Fruit fly (Drosophila melanogaster): Measurements from ENCODE around the gene chas.

chas gene

dm6 chrX:17651998-17652738 lies 46.4 kb downstream of the chas start, which contains the start of gene RhoGAPp190 (continued):
- TF ChIP-seq CG15514 (GFP tag; optimal IDR thresholded peaks at IDR 0.05) = peak; percentile 79
- TF ChIP-seq salm (tag; optimal IDR thresholded peaks at IDR 0.05) = no peak
- no peak for TF ChIP-seq onecut (GFP tag; IDR thresholded peaks at IDR 0.05)
- TF ChIP-seq CG12744 (GFP tag; optimal IDR thresholded peaks at IDR 0.05) = no peak
- no peak for TF ChIP-seq dmrt11E (tag; optimal IDR thresholded peaks at IDR 0.05)
- no peak for TF ChIP-seq Fer2 (tag; optimal IDR thresholded peaks at IDR 0.05)
- TF ChIP-seq gce (GFP tag; IDR thresholded peaks at IDR 0.05) = no peak
- TF ChIP-seq CG10543 (GFP tag; optimal IDR thresholded peaks at IDR 0.05) = no peak
- TF ChIP-seq cato (GFP tag; optimal IDR thresholded peaks at IDR 0.05; ENCODE audit: borderline replicate concordance) = no peak
- no peak for TF ChIP-seq oc (tag; optimal IDR thresholded peaks at IDR 0.05)
- no peak for TF ChIP-seq bowl (GFP tag; IDR thresholded peaks at IDR 0.05)
- no peak for TF ChIP-seq CG1792 (GFP tag; optimal IDR thresholded peaks at IDR 0.05)
- TF ChIP-seq nau (GFP tag; optimal IDR thresholded peaks at IDR 0.05) = no peak
- TF ChIP-seq Atf6 (GFP tag; IDR thresholded peaks at IDR 0.05) = no peak
- TF ChIP-seq CG15269 (tag; optimal IDR thresholded peaks at IDR 0.05) = no peak
- peak; percentile 93 for TF ChIP-seq E2f2 (GFP tag; IDR thresholded peaks at IDR 0.05)
- TF ChIP-seq dmrt99B (tag; optimal IDR thresholded peaks at IDR 0.05) = no peak
- TF ChIP-seq H2.0 (GFP tag; IDR thresholded peaks at IDR 0.05) = no peak
- peak; percentile 48 for TF ChIP-seq CG14710 (tag; optimal IDR thresholded peaks at IDR 0.05)
- TF ChIP-seq wdn (GFP tag; IDR thresholded peaks at IDR 0.05) = no peak
- TF ChIP-seq insv (GFP tag; optimal IDR thresholded peaks at IDR 0.05) = no peak
- no peak for TF ChIP-seq CG7271 (tag; optimal IDR thresholded peaks at IDR 0.05)
- no peak for TF ChIP-seq jumu (GFP tag; optimal IDR thresholded peaks at IDR 0.05)
- no peak for TF ChIP-seq CG3995 (GFP tag; optimal IDR thresholded peaks at IDR 0.05)
- TF ChIP-seq Bgb (GFP tag; IDR thresholded peaks at IDR 0.05; ENCODE audit: partially characterized antibody) = peak; percentile 96
- TF ChIP-seq hbn (GFP tag; IDR thresholded peaks at IDR 0.05; ENCODE audit: partially characterized antibody) = peak; percentile 81
- TF ChIP-seq Six4 (GFP tag; optimal IDR thresholded peaks at IDR 0.05) = no peak
- no peak for TF ChIP-seq Camta (GFP tag; optimal IDR thresholded peaks at IDR 0.05)
- TF ChIP-seq CG11398 (GFP tag; optimal IDR thresholded peaks at IDR 0.05) = no peak
- TF ChIP-seq CG6272 (GFP tag; IDR thresholded peaks at IDR 0.05) = no peak
- TF ChIP-seq p53 (GFP tag; optimal IDR thresholded peaks at IDR 0.05) = no peak
- TF ChIP-seq CG13296 (GFP tag; optimal IDR thresholded peaks at IDR 0.05) = no peak
- no peak for TF ChIP-seq Usf (GFP tag; optimal IDR thresholded peaks at IDR 0.05)
- TF ChIP-seq z (GFP tag; IDR thresholded peaks at IDR 0.05) = peak; percentile 6; the same call in 1 of the 3 replicates
- TF ChIP-seq CG14050 (GFP tag; IDR thresholded peaks at IDR 0.05) = no peak
- TF ChIP-seq sqz (GFP tag; optimal IDR thresholded peaks at IDR 0.05) = no peak
- TF ChIP-seq grau (tag; optimal IDR thresholded peaks at IDR 0.05) = peak; percentile 8
- TF ChIP-seq pum (GFP tag; optimal IDR thresholded peaks at IDR 0.05) = no peak
- no peak for TF ChIP-seq CG30020 (tag; optimal IDR thresholded peaks at IDR 0.05)
- no peak for TF ChIP-seq Fer1 (GFP tag; optimal IDR thresholded peaks at IDR 0.05)
- TF ChIP-seq seq (GFP tag; IDR thresholded peaks at IDR 0.05) = no peak
- peak; percentile 18 for TF ChIP-seq nmo (GFP tag; optimal IDR thresholded peaks at IDR 0.05)
- TF ChIP-seq CG6791 (GFP tag; IDR thresholded peaks at IDR 0.05; ENCODE audit: partially characterized antibody) = peak; percentile 97
- no peak for TF ChIP-seq CG9876 (GFP tag; optimal IDR thresholded peaks at IDR 0.05)
- no peak for TF ChIP-seq Asciz (GFP tag; optimal IDR thresholded peaks at IDR 0.05)
- TF ChIP-seq NC2β (GFP tag; optimal IDR thresholded peaks at IDR 0.05) = no peak
- no peak for TF ChIP-seq sima (GFP tag; optimal IDR thresholded peaks at IDR 0.05)
- no peak for TF ChIP-seq D19B (GFP tag; optimal IDR thresholded peaks at IDR 0.05)
- no peak for TF ChIP-seq mam (GFP tag; optimal IDR thresholded peaks at IDR 0.05)
- no peak for TF ChIP-seq CG16863 (GFP tag; optimal IDR thresholded peaks at IDR 0.05)

All from whole organism, embryonic.